Worm (Caenorhabditis elegans): ENCODE results near the gene his-4.

Gene his-4

ce11 chrV:16071167-16071566 lies 30.9 kb upstream of the his-4 start, which contains the start of gene nhr-176:
Gene nhr-176, plus strand, starts transcription at chrV:16071325.
- peak; percentile 38 for TF ChIP-seq nhr-80 (tag; optimal IDR thresholded peaks at IDR 0.05)
- TF ChIP-seq akir-1 (GFP tag; optimal IDR thresholded peaks at IDR 0.05), result no peak

ce11 chrV:16068938-16069337 lies 28.6 kb upstream of the his-4 start, which contains the start of gene cyp-35D1:
Gene cyp-35D1, plus strand, starts transcription at chrV:16069238.
- TF ChIP-seq xnd-1 (tag; optimal IDR thresholded peaks at IDR 0.05) (no peak), ama-1 (optimal IDR thresholded peaks at IDR 0.05) (no peak), ama-1 (GFP tag; optimal IDR thresholded peaks at IDR 0.05) (no peak), B0019.2 (GFP tag; conservative IDR thresholded peaks at IDR 0.05) (no peak), efl-1 (GFP tag; optimal IDR thresholded peaks at IDR 0.05) (no peak), F22D6.2 (tag; optimal IDR thresholded peaks at IDR 0.05) (no peak), ztf-26 (tag; optimal IDR thresholded peaks at IDR 0.05) (no peak), Y79H2A.3 (GFP tag; conservative IDR thresholded peaks at IDR 0.05) (no peak), F55B11.4 (tag; optimal IDR thresholded peaks at IDR 0.05; ENCODE audit: borderline replicate concordance, insufficient read depth) (no peak), F57A8.1 (GFP tag; optimal IDR thresholded peaks at IDR 0.05) (no peak), unc-130 (GFP tag; optimal IDR thresholded peaks at IDR 0.05) (no peak)

- no peak for TF ChIP-seq ceh-91 (GFP tag; IDR thresholded peaks at IDR 0.05)
These were observed 22.5 kb upstream of the his-4 start, which contains the start of gene F14H3.14 for ce11 chrV:16062788-16063187. Gene F14H3.14, minus strand, starts transcription at chrV:16062888.

- TF ChIP-seq ztf-22 (GFP tag; optimal IDR thresholded peaks at IDR 0.05) (no peak), nhr-90 (tag; optimal IDR thresholded peaks at IDR 0.05) (no peak), hmg-1.2 (GFP tag; IDR thresholded peaks at IDR 0.05) (no peak), nhr-120 (GFP tag; IDR thresholded peaks at IDR 0.05) (no peak), dpff-1 (tag; optimal IDR thresholded peaks at IDR 0.05) (no peak), F33H1.4 (GFP tag; IDR thresholded peaks at IDR 0.05) (no peak), hrde-1 (tag; optimal IDR thresholded peaks at IDR 0.05; ENCODE audit: borderline replicate concordance) (no peak), attf-6 (GFP tag; IDR thresholded peaks at IDR 0.05) (no peak), madf-8 (GFP tag; conservative IDR thresholded peaks at IDR 0.05) (no peak), hlh-12 (tag; optimal IDR thresholded peaks at IDR 0.05) (no peak), lag-1 (GFP tag; IDR thresholded peaks at IDR 0.05) (no peak), athp-1 (tag; optimal IDR thresholded peaks at IDR 0.05) (no peak), bed-1 (GFP tag; IDR thresholded peaks at IDR 0.05) (no peak), snpc-1.3 (tag; optimal IDR thresholded peaks at IDR 0.05; ENCODE audit: insufficient read depth) (no peak), hsf-1 (GFP tag; IDR thresholded peaks at IDR 0.05) (no peak), let-607 (tag; optimal IDR thresholded peaks at IDR 0.05) (no peak), nhr-27 (tag; optimal IDR thresholded peaks at IDR 0.05) (no peak), F55B11.4 (tag; optimal IDR thresholded peaks at IDR 0.05; ENCODE audit: borderline replicate concordance, insufficient read depth) (no peak), lin-35 (GFP tag; optimal IDR thresholded peaks at IDR 0.05) (no peak)
These were observed 21.7 kb upstream of the his-4 start, which contains the start of gene fbxa-100 for ce11 chrV:16061993-16062392. Gene fbxa-100, minus strand, starts transcription at chrV:16062093.

- TF ChIP-seq unc-62 (GFP tag; optimal IDR thresholded peaks at IDR 0.05) (no peak), rpc-1 (optimal IDR thresholded peaks at IDR 0.05) (no peak), rpc-1 (tag; optimal IDR thresholded peaks at IDR 0.05) (no peak), hsf-1 (GFP tag; IDR thresholded peaks at IDR 0.05) (no peak), nhr-179 (tag; optimal IDR thresholded peaks at IDR 0.05) (no peak), egl-18 (GFP tag; IDR thresholded peaks at IDR 0.05) (no peak), ceh-58 (GFP tag; IDR thresholded peaks at IDR 0.05) (no peak), ama-1 (optimal IDR thresholded peaks at IDR 0.05) (no peak), ama-1 (GFP tag; optimal IDR thresholded peaks at IDR 0.05) (no peak)
These were observed 19.8 kb upstream of the his-4 start, which contains the start of gene F14H3.15 for ce11 chrV:16060135-16060534. Gene F14H3.15, minus strand, starts transcription at chrV:16060235.

All from whole organism, young adult.